Worm (Caenorhabditis elegans) whole organism, late embryonic: ENCODE data around the gene F23A7.4.
"Not testable (repeated sequence)": the region's sequence is repeated elsewhere in the genome, so short reads cannot be mapped to it uniquely, and the experiment has no call there.

ENCODE experiments used
- C38D4.7 ChIP-seq: fragments of 200-800 bp; sonication (Bioruptor generic); optimal IDR thresholded peaks from 2 replicates; lab custom pipeline; 2018; ENCODE audit warnings: mild to moderate bottlenecking, missing genetic modification characterization, moderate library complexity, missing compliant biosample characterization
- F13H6.1 ChIP-seq: sonication (generic microtip); optimal IDR thresholded peaks from 2 replicates; lab custom pipeline; 2016; ENCODE audit warnings: missing genetic modification characterization, missing compliant biosample characterization
- K02D7.2 ChIP-seq: sonication (generic microtip); optimal IDR thresholded peaks from 2 replicates; lab custom pipeline; 2017; ENCODE audit warnings: mild to moderate bottlenecking, missing genetic modification characterization, missing compliant biosample characterization
- Y22D7AL.16 ChIP-seq: sonication (generic microtip); optimal IDR thresholded peaks from 2 replicates; lab custom pipeline; 2016; ENCODE audit warnings: missing genetic modification characterization, missing compliant biosample characterization
- ama-1 ChIP-seq: fragments of 150-350 bp; optimal IDR thresholded peaks from 2 replicates; lab custom pipeline; 2014
- ceh-14 ChIP-seq: sonication (generic microtip); optimal IDR thresholded peaks from 2 replicates; lab custom pipeline; 2016; ENCODE audit warnings: missing genotype, missing genetic modification characterization, missing compliant biosample characterization
- ceh-19 ChIP-seq: fragments of 200-800 bp; sonication (Bioruptor generic); optimal IDR thresholded peaks from 2 replicates; lab custom pipeline; 2018; ENCODE audit warnings: mild to moderate bottlenecking, missing genetic modification characterization, missing compliant biosample characterization
- ceh-30 ChIP-seq: fragments of 150-350 bp; optimal IDR thresholded peaks from 2 replicates; lab custom pipeline; 2014; ENCODE audit warnings: missing biosample characterization, missing genetic modification characterization
- ceh-31 ChIP-seq: sonication (generic microtip); optimal IDR thresholded peaks from 2 replicates; lab custom pipeline; 2016; ENCODE audit warnings: missing genetic modification characterization, missing compliant biosample characterization
- ceh-48 ChIP-seq: sonication (generic microtip); optimal IDR thresholded peaks from 2 replicates; lab custom pipeline; 2016; ENCODE audit warnings: missing genetic modification characterization, inconsistent platforms, missing compliant biosample characterization
- ceh-6 ChIP-seq: fragments of 200-800 bp; sonication (Bioruptor generic); optimal IDR thresholded peaks from 2 replicates; lab custom pipeline; 2018; ENCODE audit warnings: mild to moderate bottlenecking, missing genetic modification characterization, missing compliant biosample characterization
- ceh-9 ChIP-seq: sonication (generic microtip); optimal IDR thresholded peaks from 2 replicates; lab custom pipeline; 2016; ENCODE audit warnings: mild to moderate bottlenecking, missing genetic modification characterization, inconsistent platforms, missing compliant biosample characterization
- elt-2 ChIP-seq: sonication (generic microtip); optimal IDR thresholded peaks from 2 replicates; lab custom pipeline; 2016; ENCODE audit warnings: missing genetic modification reagents, missing genetic modification characterization, missing compliant biosample characterization
- eyg-1 ChIP-seq: sonication (generic microtip); optimal IDR thresholded peaks from 2 replicates; lab custom pipeline; 2016; ENCODE audit warnings: missing genotype, missing genetic modification characterization, missing compliant biosample characterization
- fax-1 ChIP-seq: sonication (generic microtip); optimal IDR thresholded peaks from 2 replicates; lab custom pipeline; 2016; ENCODE audit warnings: missing genotype, missing genetic modification characterization, missing compliant biosample characterization
- hlh-13 ChIP-seq: fragments of 200-800 bp; sonication (Bioruptor generic); optimal IDR thresholded peaks from 2 replicates; lab custom pipeline; 2018; ENCODE audit warnings: mild to moderate bottlenecking, missing genetic modification characterization, missing compliant biosample characterization
- hlh-15 ChIP-seq: sonication (generic microtip); optimal IDR thresholded peaks from 2 replicates; lab custom pipeline; 2016; ENCODE audit warnings: missing genetic modification characterization, missing compliant biosample characterization
- hlh-30 ChIP-seq: sonication (generic microtip); optimal IDR thresholded peaks from 2 replicates; lab custom pipeline; 2017; ENCODE audit warnings: antibody characterized with exemption, missing genetic modification characterization, missing compliant biosample characterization; ENCODE audit not compliant: insufficient read depth
- hlh-8 ChIP-seq: sonication (generic microtip); optimal IDR thresholded peaks from 2 replicates; lab custom pipeline; 2016; ENCODE audit warnings: missing genotype, missing genetic modification characterization, missing compliant biosample characterization
- madf-2 ChIP-seq: sonication (generic microtip); optimal IDR thresholded peaks from 2 replicates; lab custom pipeline; 2017; ENCODE audit warnings: missing genetic modification characterization, missing compliant biosample characterization
- mec-3 ChIP-seq: sonication (generic microtip); optimal IDR thresholded peaks from 2 replicates; lab custom pipeline; 2016; ENCODE audit warnings: borderline replicate concordance, missing genetic modification characterization, missing compliant biosample characterization
- npax-4 ChIP-seq: sonication (generic microtip); optimal IDR thresholded peaks from 2 replicates; lab custom pipeline; 2016; ENCODE audit warnings: missing genetic modification characterization, missing compliant biosample characterization
- odd-2 ChIP-seq: sonication (generic microtip); optimal IDR thresholded peaks from 2 replicates; lab custom pipeline; 2017; ENCODE audit warnings: antibody characterized with exemption, mild to moderate bottlenecking, missing genetic modification characterization, missing compliant biosample characterization
- pag-3 ChIP-seq: sonication (generic microtip); optimal IDR thresholded peaks from 2 replicates; lab custom pipeline; 2016; ENCODE audit warnings: missing compliant biosample characterization, missing genetic modification characterization, borderline replicate concordance
- pat-9 ChIP-seq: fragments of 200-800 bp; sonication (Bioruptor generic); optimal IDR thresholded peaks from 2 replicates; lab custom pipeline; 2018; ENCODE audit warnings: mild to moderate bottlenecking, missing genetic modification characterization, moderate library complexity, missing compliant biosample characterization
- pha-2 ChIP-seq: sonication (generic microtip); optimal IDR thresholded peaks from 2 replicates; lab custom pipeline; 2017; ENCODE audit warnings: mild to moderate bottlenecking, missing genetic modification characterization, missing compliant biosample characterization
- pha-4 ChIP-seq: fragments of 150-350 bp; optimal IDR thresholded peaks from 2 replicates; lab custom pipeline; 2018; ENCODE audit warnings: missing biosample characterization, missing genetic modification reagents, missing genetic modification characterization
- pqm-1 ChIP-seq: sonication (generic microtip); optimal IDR thresholded peaks from 2 replicates; lab custom pipeline; 2016; ENCODE audit warnings: missing genetic modification characterization, missing compliant biosample characterization
- pros-1 ChIP-seq: fragments of 150-350 bp; optimal IDR thresholded peaks from 2 replicates; lab custom pipeline; 2014; ENCODE audit warnings: missing biosample characterization, missing genetic modification reagents, missing genetic modification characterization
- ref-2 ChIP-seq: sonication (generic microtip); optimal IDR thresholded peaks from 2 replicates; lab custom pipeline; 2016; ENCODE audit warnings: missing genetic modification characterization, missing compliant biosample characterization
- sdc-2 ChIP-seq: sonication (generic microtip); optimal IDR thresholded peaks from 2 replicates; lab custom pipeline; 2016; ENCODE audit warnings: missing genotype, missing genetic modification characterization, missing compliant biosample characterization
- syd-9 ChIP-seq: sonication (generic microtip); optimal IDR thresholded peaks from 2 replicates; lab custom pipeline; 2016; ENCODE audit warnings: mild to moderate bottlenecking, missing genetic modification characterization, moderate library complexity, missing compliant biosample characterization
- tbx-7 ChIP-seq: sonication (generic microtip); optimal IDR thresholded peaks from 2 replicates; lab custom pipeline; 2016; ENCODE audit warnings: missing genotype, missing genetic modification characterization, missing compliant biosample characterization
- unc-42 ChIP-seq: sonication (generic microtip); optimal IDR thresholded peaks from 2 replicates; lab custom pipeline; 2016; ENCODE audit warnings: missing genotype, missing genetic modification characterization, missing compliant biosample characterization
- unc-55 ChIP-seq: sonication (generic microtip); optimal IDR thresholded peaks from 2 replicates; lab custom pipeline; 2017; ENCODE audit warnings: missing biosample characterization, missing genetic modification reagents, missing genetic modification characterization

The F23A7.4 gene

ce11 chrX:16213073-16213472 is 667 bp downstream of the F23A7.4 start, which contains the start of gene F23A7.8:
Gene F23A7.8 (plus strand): TSS chrX:16213373.
- not testable (repeated sequence) for TF ChIP-seq K02D7.2 (tag; lab: Kevin White, UChicago); syd-9; elt-2 (tag; lab: Kevin White, UChicago)

DNA sequence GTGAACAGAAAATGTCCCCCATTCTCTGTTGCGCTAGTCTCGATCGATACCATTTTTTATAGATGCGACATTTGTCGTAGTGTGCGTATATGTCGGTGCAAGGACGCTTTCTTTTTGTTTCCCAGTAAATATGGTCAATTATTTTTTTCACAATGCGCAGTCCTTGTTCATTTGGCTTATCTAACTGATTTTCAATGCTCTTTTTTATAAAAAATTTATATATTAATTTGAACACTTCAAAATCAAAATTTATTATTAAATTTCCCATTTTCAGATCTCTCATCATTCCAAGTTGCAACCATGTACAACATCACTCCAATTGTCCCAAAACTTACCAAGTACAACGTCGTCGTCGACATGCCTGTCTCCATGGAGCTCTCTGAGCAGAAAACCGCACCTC is 4.7 kb downstream of the F23A7.4 start, which contains the start of gene F23A7.1:
TSS of gene F23A7.1 (plus strand) at position 301 of the 400 bp plus-strand sequence.
- TF ChIP-seq ceh-14 (tag; lab: Kevin White, UChicago) (no peak), eyg-1 (tag; lab: Kevin White, UChicago) (no peak), ama-1 (lab: Kevin White, UChicago) (no peak), K02D7.2 (tag; lab: Kevin White, UChicago) (no peak), ceh-31 (no peak), ceh-30 (tag; lab: Kevin White, UChicago) (no peak), npax-4 (tag; lab: Kevin White, UChicago) (no peak), pha-4 (tag; lab: Kevin White, UChicago) (no peak), sdc-2 (tag; lab: Kevin White, UChicago) (no peak), ceh-48 (tag; lab: Kevin White, UChicago) (no peak), pha-2 (tag; lab: Kevin White, UChicago) (no peak), pag-3 (tag; lab: Kevin White, UChicago) (no peak), ceh-9 (tag; lab: Kevin White, UChicago) (no peak), ceh-6 (GFP tag; lab: Kevin White, UChicago) (no peak), pqm-1 (tag; lab: Kevin White, UChicago) (no peak), pat-9 (tag; lab: Kevin White, UChicago) (no peak)

ce11 chrX:16217749-16218148 is 5.3 kb downstream of the F23A7.4 start:
- TF ChIP-seq unc-42 (tag; lab: Kevin White, UChicago) (no peak), ceh-9 (tag; lab: Kevin White, UChicago) (no peak), fax-1 (no peak), ref-2 (no peak), ceh-14 (tag; lab: Kevin White, UChicago) (no peak), C38D4.7 (GFP tag; lab: Kevin White, UChicago) (no peak)

ce11 chrX:16218306-16218705 is 5.9 kb downstream of the F23A7.4 start:
- TF ChIP-seq hlh-30 (tag; lab: Kevin White, UChicago) (peak; percentile 82), hlh-8 (tag; lab: Kevin White, UChicago) (no peak)
- TF ChIP-seq, all 69 proteins: peak for 1

ce11 chrX:16219710-16220109 is 7.3 kb downstream of the F23A7.4 start, which contains the start of gene F23A7.3:
Gene F23A7.3 (plus strand): TSS chrX:16220010.
- not testable (repeated sequence) for TF ChIP-seq ceh-30 (tag; lab: Kevin White, UChicago); mec-3 (tag; lab: Kevin White, UChicago); hlh-15

- TF ChIP-seq hlh-13 (GFP tag; lab: Kevin White, UChicago) (no peak), unc-42 (tag; lab: Kevin White, UChicago) (no peak), unc-55 (GFP tag; lab: Kevin White, UChicago) (no peak), sdc-2 (tag; lab: Kevin White, UChicago) (no peak), F13H6.1 (tag; lab: Kevin White, UChicago) (no peak), pag-3 (tag; lab: Kevin White, UChicago) (no peak), Y22D7AL.16 (tag; lab: Kevin White, UChicago) (no peak), madf-2 (tag; lab: Kevin White, UChicago) (no peak), odd-2 (no peak), ceh-19 (GFP tag; lab: Kevin White, UChicago) (no peak), tbx-7 (tag; lab: Kevin White, UChicago) (no peak), pros-1 (tag; lab: Kevin White, UChicago) (no peak)
These were observed 16.2 kb downstream of the F23A7.4 start, which contains the start of gene F23A7.5 for ce11 chrX:16228622-16229021. Gene F23A7.5 (plus strand): TSS chrX:16228922.
